Worm (Caenorhabditis elegans): ENCODE data around the gene T07H3.7.

DNA sequence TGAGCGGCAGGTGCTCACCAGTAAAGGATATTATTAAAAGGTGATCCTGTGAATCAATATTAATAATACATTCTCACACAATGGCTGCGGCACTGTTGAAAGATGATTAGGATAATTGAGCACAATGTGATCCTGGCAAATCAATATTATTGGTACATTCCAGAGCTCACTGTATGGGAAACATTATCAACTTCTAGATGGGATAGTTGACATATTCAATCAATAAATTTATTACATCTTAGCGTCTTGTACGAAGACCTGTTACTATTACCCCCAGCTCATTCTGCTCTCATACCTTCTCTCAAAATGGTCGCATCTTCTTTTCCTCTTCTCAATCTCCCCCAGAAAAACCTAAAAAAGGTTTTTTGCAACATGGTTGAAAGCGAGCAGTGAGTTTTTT, 21.5 kb downstream of the T07H3.7 start, which contains the start of gene fbxb-49:
- TF ChIP-seq set-16 (GFP tag; IDR thresholded peaks at IDR 0.05) = no peak
- TF ChIP-seq mxl-2 (GFP tag; conservative IDR thresholded peaks at IDR 0.05) = no peak
- no peak for TF ChIP-seq nhr-237 (tag; optimal IDR thresholded peaks at IDR 0.05)
- TF ChIP-seq madf-9 (GFP tag; conservative IDR thresholded peaks at IDR 0.05) = no peak
- no peak for TF ChIP-seq zip-2 (tag; optimal IDR thresholded peaks at IDR 0.05)
- no peak for TF ChIP-seq fos-1 (tag; optimal IDR thresholded peaks at IDR 0.05)
- TF ChIP-seq lir-3 (tag; optimal IDR thresholded peaks at IDR 0.05) = no peak
- TF ChIP-seq ztf-11 (tag; optimal IDR thresholded peaks at IDR 0.05) = no peak
- TF ChIP-seq snpc-4 (tag; optimal IDR thresholded peaks at IDR 0.05) = no peak
- no peak for TF ChIP-seq pqm-1 (tag; optimal IDR thresholded peaks at IDR 0.05)
- TF ChIP-seq nhr-25 (tag; optimal IDR thresholded peaks at IDR 0.05; ENCODE audit: borderline replicate concordance, insufficient read depth) = no peak
- TF ChIP-seq nhr-111 (GFP tag; optimal IDR thresholded peaks at IDR 0.05) = no peak
- TF ChIP-seq zfp-3 (GFP tag; conservative IDR thresholded peaks at IDR 0.05) = no peak
- no peak for TF ChIP-seq zag-1 (tag; optimal IDR thresholded peaks at IDR 0.05)
